Worm (Caenorhabditis elegans) whole organism, L1 larva: ENCODE data around the gene ttc-37.

Experiments
- C34B4.2 ChIP-seq: sonication (generic microtip); optimal IDR thresholded peaks from 2 replicates; lab custom pipeline; 2017; ENCODE audit warnings: mild to moderate bottlenecking, missing genetic modification characterization, missing compliant biosample characterization
- F16B12.6 ChIP-seq: fragments of 150-350 bp; optimal IDR thresholded peaks from 2 replicates; lab custom pipeline; 2014; ENCODE audit warnings: missing biosample characterization, missing genetic modification characterization
- Y116A8C.19 ChIP-seq: sonication (generic microtip); optimal IDR thresholded peaks from 2 replicates; lab custom pipeline; 2016; ENCODE audit warnings: missing compliant biosample characterization, missing genetic modification characterization, borderline replicate concordance
- aly-2 ChIP-seq: fragments of 150-350 bp; optimal IDR thresholded peaks from 2 replicates; lab custom pipeline; 2014; ENCODE audit warnings: missing biosample characterization, missing genetic modification characterization
- ama-1 ChIP-seq: fragments of 150-350 bp; optimal IDR thresholded peaks from 2 replicates; lab custom pipeline; 2014
- ceh-8 ChIP-seq: fragments of 200-800 bp; sonication (Bioruptor generic); optimal IDR thresholded peaks from 2 replicates; lab custom pipeline; 2018; ENCODE audit warnings: mild to moderate bottlenecking, missing genetic modification characterization, moderate library complexity, missing compliant biosample characterization
- ceh-82 ChIP-seq, 3 experiments: fragments of 150-350 bp in 1 of 3; sonication (generic microtip) in 2 of 3; optimal IDR thresholded peaks; 2 replicates each; lab custom pipeline; 2014 to 2017; ENCODE audit warnings: missing biosample characterization in 3 of 3, missing genetic modification characterization in 3 of 3
- efl-1 ChIP-seq, 4 experiments: fragments of 150-350 bp; optimal IDR thresholded peaks in 3 of 4; peaks in 1 of 4; 1 replicate in 1 of 4; 2 replicates in 3 of 4; lab custom pipeline; 2014; ENCODE audit warnings: missing biosample characterization in 2 of 4, missing genetic modification characterization in 2 of 4, missing genetic modification reagents in 2 of 4
- egl-13 ChIP-seq: sonication (generic microtip); optimal IDR thresholded peaks from 2 replicates; lab custom pipeline; 2016; ENCODE audit warnings: missing genotype, missing genetic modification reagents, missing genetic modification characterization, missing compliant biosample characterization
- elt-2 ChIP-seq: sonication (generic microtip); optimal IDR thresholded peaks from 2 replicates; lab custom pipeline; 2016; ENCODE audit warnings: missing genetic modification characterization, mild to moderate bottlenecking, inconsistent platforms, missing compliant biosample characterization, missing genetic modification reagents
- elt-3 ChIP-seq, 6 experiments: fragments of 150-350 bp in 1 of 6; sonication (generic microtip); optimal IDR thresholded peaks; 2 replicates each; lab custom pipeline; 2017 to 2018; ENCODE audit warnings: missing biosample characterization in 6 of 6, missing genetic modification characterization in 6 of 6, inconsistent platforms in 1 of 6
- fkh-10 ChIP-seq: sonication (generic microtip); optimal IDR thresholded peaks from 2 replicates; lab custom pipeline; 2017; ENCODE audit warnings: missing biosample characterization, missing genetic modification reagents, missing genetic modification characterization
- fkh-4 ChIP-seq: sonication (generic microtip); optimal IDR thresholded peaks from 2 replicates; lab custom pipeline; 2016; ENCODE audit warnings: missing compliant biosample characterization, missing genetic modification characterization, borderline replicate concordance
- fos-1 ChIP-seq: fragments of 150-350 bp; optimal IDR thresholded peaks from 2 replicates; lab custom pipeline; 2014; ENCODE audit warnings: missing biosample characterization, missing genetic modification characterization
- hlh-4 ChIP-seq: sonication (generic microtip); optimal IDR thresholded peaks from 2 replicates; lab custom pipeline; 2016; ENCODE audit warnings: mild to moderate bottlenecking, missing genetic modification characterization, missing compliant biosample characterization
- hpl-2 ChIP-seq: fragments of 150-350 bp; optimal IDR thresholded peaks from 2 replicates; lab custom pipeline; 2014; ENCODE audit warnings: missing biosample characterization, missing genetic modification reagents, missing genetic modification characterization
- lin-14 ChIP-seq: fragments of 200-800 bp; sonication (Bioruptor generic); optimal IDR thresholded peaks from 2 replicates; lab custom pipeline; 2018; ENCODE audit warnings: mild to moderate bottlenecking, missing genetic modification characterization, moderate library complexity, missing compliant biosample characterization
- lin-35 ChIP-seq, 2 experiments: fragments of 150-350 bp; optimal IDR thresholded peaks; 2 replicates each; lab custom pipeline; 2014; ENCODE audit warnings: missing biosample characterization in 2 of 2, missing genetic modification characterization in 2 of 2, missing genetic modification reagents in 2 of 2
- lir-3 ChIP-seq: sonication (generic microtip); optimal IDR thresholded peaks from 2 replicates; lab custom pipeline; 2016; ENCODE audit warnings: mild to moderate bottlenecking, missing genetic modification characterization, moderate library complexity, missing compliant biosample characterization; ENCODE audit not compliant: poor library complexity
- nhr-71 ChIP-seq: sonication (generic microtip); optimal IDR thresholded peaks from 2 replicates; lab custom pipeline; 2016; ENCODE audit warnings: mild to moderate bottlenecking, missing genetic modification characterization, moderate library complexity, missing compliant biosample characterization
- nhr-77 ChIP-seq: fragments of 150-350 bp; optimal IDR thresholded peaks from 2 replicates; lab custom pipeline; 2014; ENCODE audit warnings: missing biosample characterization, missing genetic modification characterization
- nhr-85 ChIP-seq: sonication (generic microtip); peaks from one replicate; lab custom pipeline; 2016; ENCODE audit warnings: missing genetic modification characterization, inconsistent platforms, missing compliant biosample characterization
- pag-3 ChIP-seq: sonication (generic microtip); optimal IDR thresholded peaks from 2 replicates; lab custom pipeline; 2017; ENCODE audit warnings: missing genetic modification characterization, mild to moderate bottlenecking, missing compliant biosample characterization, antibody characterized with exemption, borderline replicate concordance; ENCODE audit not compliant: insufficient read depth
- sox-4 ChIP-seq: sonication (generic microtip); optimal IDR thresholded peaks from 2 replicates; lab custom pipeline; 2016; ENCODE audit warnings: missing genetic modification characterization, missing compliant biosample characterization
- tbx-2 ChIP-seq: sonication (generic microtip); optimal IDR thresholded peaks from 2 replicates; lab custom pipeline; 2016; ENCODE audit warnings: missing genetic modification characterization, missing compliant biosample characterization
- unc-30 ChIP-seq: sonication (generic microtip); optimal IDR thresholded peaks from 2 replicates; lab custom pipeline; 2017; ENCODE audit warnings: missing biosample characterization, missing genetic modification characterization
- unc-62 ChIP-seq: fragments of 150-350 bp; optimal IDR thresholded peaks from 2 replicates; lab custom pipeline; 2014; ENCODE audit warnings: missing biosample characterization, missing genetic modification reagents, missing genetic modification characterization
- zip-4 ChIP-seq: fragments of 200-800 bp; sonication (Bioruptor generic); optimal IDR thresholded peaks from 2 replicates; lab custom pipeline; 2018; ENCODE audit warnings: mild to moderate bottlenecking, missing genetic modification characterization, moderate library complexity, missing compliant biosample characterization

The ttc-37 gene

ce11 chrV:5228513-5228912, 24.2 kb downstream of the ttc-37 start:
- TF ChIP-seq nhr-77 (tag; lab: Kevin White, UChicago) (peak; percentile 72), nhr-71 (peak; percentile 10), sox-4 (no peak), lin-14 (GFP tag; lab: Kevin White, UChicago) (peak; percentile 17), ama-1 (lab: Kevin White, UChicago) (no peak), tbx-2 (tag; lab: Kevin White, UChicago) (peak; percentile 44)

- TF ChIP-seq fos-1 (tag; lab: Kevin White, UChicago) (no peak), nhr-71 (peak; percentile 25), elt-3 (tag; optimal IDR thresholded peaks at IDR 0.05; lab: Kevin White, UChicago) (no peak), zip-4 (GFP tag; lab: Kevin White, UChicago) (peak; percentile 46), lin-35 (GFP tag; optimal IDR thresholded peaks at IDR 0.05; lab: Kevin White, UChicago) (peak in 1 of 2 experiments; percentile 7)
Observed at ce11 chrV:5233777-5234176, 29.5 kb downstream of the ttc-37 start, which contains the start of gene cest-32. cest-32 (minus strand) TSS chrV:5233891.

ce11 chrV:5237116-5237515, 32.8 kb downstream of the ttc-37 start, which contains the start of gene cest-35.2:
cest-35.2 (minus strand) TSS chrV:5237216.
- TF ChIP-seq zip-4 (GFP tag; lab: Kevin White, UChicago) (no peak), sox-4 (no peak), Y116A8C.19 (tag; lab: Kevin White, UChicago) (no peak), egl-13 (tag; lab: Kevin White, UChicago) (no peak), lir-3 (tag; lab: Kevin White, UChicago) (no peak), ceh-82 (tag; optimal IDR thresholded peaks at IDR 0.05; lab: Kevin White, UChicago) (no peak)

- no peak for TF ChIP-seq unc-62
- TF ChIP-seq F16B12.6 (tag; lab: Kevin White, UChicago) = no peak
- TF ChIP-seq efl-1 (optimal IDR thresholded peaks at IDR 0.05; lab: Kevin White, UChicago) = no peak
- TF ChIP-seq efl-1 (GFP tag; optimal IDR thresholded peaks at IDR 0.05 in 1 of 2; lab: Kevin White, UChicago) = peak in 1 of 2 experiments; percentile 32
- TF ChIP-seq pag-3 = no peak
Observed at ce11 chrV:5239404-5239803, 35.1 kb downstream of the ttc-37 start, which contains the start of gene C52A10.3. C52A10.3 (minus strand) TSS chrV:5239504.

- TF ChIP-seq fkh-10 (GFP tag; lab: Kevin White, UChicago) (no peak), efl-1 (optimal IDR thresholded peaks at IDR 0.05; lab: Kevin White, UChicago) (no peak), efl-1 (GFP tag; optimal IDR thresholded peaks at IDR 0.05 in 1 of 2; lab: Kevin White, UChicago) (peak in 1 of 2 experiments; percentile 48), nhr-85 (no peak), hpl-2 (GFP tag; lab: Kevin White, UChicago) (no peak), hlh-4 (no peak), elt-2 (tag; lab: Kevin White, UChicago) (no peak)
Observed at ce11 chrV:5239903-5240302, 35.6 kb downstream of the ttc-37 start, which contains the start of gene B0238.15. B0238.15 (plus strand) TSS chrV:5240203.

- no peak for TF ChIP-seq ceh-8 (GFP tag; lab: Kevin White, UChicago)
Observed at ce11 chrV:5243036-5243435, 38.8 kb downstream of the ttc-37 start, which contains the start of gene cest-35.1. cest-35.1 (minus strand) TSS chrV:5243136.

- no peak for TF ChIP-seq aly-2 (tag; lab: Kevin White, UChicago)
Observed at ce11 chrV:5252016-5252415, 47.7 kb downstream of the ttc-37 start, which contains the start of gene srt-68. srt-68 (minus strand) TSS chrV:5252116.

- TF ChIP-seq ama-1 (lab: Kevin White, UChicago) (no peak), F16B12.6 (tag; lab: Kevin White, UChicago) (no peak), unc-30 (tag; lab: Kevin White, UChicago) (no peak), C34B4.2 (no peak), lin-35 (GFP tag; optimal IDR thresholded peaks at IDR 0.05; lab: Kevin White, UChicago) (no peak), nhr-71 (no peak), fkh-4 (tag; lab: Kevin White, UChicago) (no peak)
Observed at ce11 chrV:5257358-5257757, 53.1 kb downstream of the ttc-37 start, which contains the start of gene srt-67. srt-67 (minus strand) TSS chrV:5257458.
